Worm (Caenorhabditis elegans) whole organism, young adult: Measurements from ENCODE around the gene nprl-3.

ENCODE experiments used
- attf-3 ChIP-seq: fragments of 200-800 bp; sonication (Bioruptor generic); conservative IDR thresholded peaks from 2 replicates; pipeline ENCODE4 v1.3.6; 2022; ENCODE audit warnings: missing genetic modification reagents, missing genetic modification characterization, missing compliant biosample characterization
- hlh-12 ChIP-seq: sonication (generic microtip); optimal IDR thresholded peaks from 2 replicates; lab custom pipeline; 2016; ENCODE audit warnings: missing genetic modification characterization, missing compliant biosample characterization
- lin-40 ChIP-seq: sonication (generic microtip); optimal IDR thresholded peaks from 2 replicates; lab custom pipeline; 2016; ENCODE audit warnings: missing genetic modification characterization, mild to moderate bottlenecking, missing compliant biosample characterization, missing genotype, missing genetic modification reagents
- lir-1 ChIP-seq: fragments of 200-800 bp; sonication (Bioruptor generic); conservative IDR thresholded peaks from 2 replicates; pipeline ENCODE4 v1.3.6; 2022; ENCODE audit warnings: missing genetic modification reagents, missing genetic modification characterization, missing compliant biosample characterization
- mxl-1 ChIP-seq: sonication (generic microtip); optimal IDR thresholded peaks from 2 replicates; lab custom pipeline; 2016; ENCODE audit warnings: missing genetic modification characterization, missing compliant biosample characterization
- nhr-120 ChIP-seq: fragments of 200-800 bp; sonication (Bioruptor generic); IDR thresholded peaks from 2 replicates; pipeline ENCODE4 v1.3.6; 2022; ENCODE audit warnings: missing genetic modification characterization, missing compliant biosample characterization
- pbrm-1 ChIP-seq: fragments of 200-800 bp; sonication (Bioruptor generic); IDR thresholded peaks from 2 replicates; pipeline ENCODE4 v1.3.6; 2022; ENCODE audit warnings: missing genetic modification reagents, missing genetic modification characterization, missing compliant biosample characterization
- unc-62 ChIP-seq: fragments of 150-350 bp; optimal IDR thresholded peaks from 2 replicates; lab custom pipeline; 2014; ENCODE audit warnings: missing biosample characterization, missing genetic modification reagents, missing genetic modification characterization

DNA sequence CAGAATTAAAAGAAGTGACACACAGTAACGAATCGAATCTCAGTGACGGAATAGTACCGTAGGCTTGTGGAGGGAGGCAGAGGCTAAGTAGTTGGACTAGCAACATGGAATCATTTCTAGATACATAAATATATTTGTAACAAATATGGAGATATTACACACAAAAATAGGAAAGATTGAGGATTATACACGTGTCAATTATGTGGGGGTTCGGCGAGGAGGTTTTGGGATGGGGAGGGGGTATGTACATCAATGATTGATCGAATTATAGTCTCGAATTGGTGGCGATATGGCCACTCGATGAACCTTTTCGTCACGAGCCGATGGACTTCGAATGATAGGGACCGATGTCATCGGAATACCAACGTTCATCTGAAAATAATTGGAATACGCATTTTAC is 10.1 kb downstream of the nprl-3 start:
- TF ChIP-seq lin-40 (no peak), nhr-120 (GFP tag; lab: Robert Waterston, UW) (no peak), mxl-1 (tag; lab: Kevin White, UChicago) (no peak), hlh-12 (tag; lab: Kevin White, UChicago) (no peak), pbrm-1 (GFP tag; lab: Robert Waterston, UW) (no peak), lir-1 (no peak), attf-3 (GFP tag; lab: Robert Waterston, UW) (no peak), unc-62 (GFP tag; lab: Kevin White, UChicago) (no peak)
